Worm (Caenorhabditis elegans): ENCODE measurements around the gene fbxa-136.

- no peak for TF ChIP-seq ceh-30 (tag; optimal IDR thresholded peaks at IDR 0.05)
- no peak for TF ChIP-seq pros-1 (tag; optimal IDR thresholded peaks at IDR 0.05)
- TF ChIP-seq fkh-10 (GFP tag; optimal IDR thresholded peaks at IDR 0.05): no peak
- TF ChIP-seq K02D7.2 (tag; optimal IDR thresholded peaks at IDR 0.05): no peak
- TF ChIP-seq hlh-8 (tag; optimal IDR thresholded peaks at IDR 0.05): no peak
- no peak for TF ChIP-seq hlh-30 (tag; optimal IDR thresholded peaks at IDR 0.05; ENCODE audit: insufficient read depth)
- TF ChIP-seq T23F11.4 (GFP tag; optimal IDR thresholded peaks at IDR 0.05): no peak
- no peak for TF ChIP-seq ceh-48 (tag; optimal IDR thresholded peaks at IDR 0.05)
- no peak for TF ChIP-seq madf-2 (tag; optimal IDR thresholded peaks at IDR 0.05)
- no peak for TF ChIP-seq ets-4 (tag; optimal IDR thresholded peaks at IDR 0.05)
- TF ChIP-seq pag-3 (tag; optimal IDR thresholded peaks at IDR 0.05; ENCODE audit: borderline replicate concordance): no peak
- TF ChIP-seq pha-4 (tag; optimal IDR thresholded peaks at IDR 0.05): no peak
These were observed 34.8 kb upstream of the fbxa-136 start, which contains the start of gene scl-24 for ce11 chrV:17486034-17486433.
